Worm (Caenorhabditis elegans) whole organism, L2 larva: ENCODE measurements around the gene him-6.

Experiments used
- R02D3.7 ChIP-seq: fragments of 150-350 bp; optimal IDR thresholded peaks from 2 replicates; lab custom pipeline; 2014; ENCODE audit warnings: missing biosample characterization, missing genetic modification characterization
- alr-1 ChIP-seq: fragments of 150-350 bp; optimal IDR thresholded peaks from 2 replicates; lab custom pipeline; 2014; ENCODE audit warnings: missing biosample characterization, missing genetic modification characterization
- ama-1 ChIP-seq: fragments of 150-350 bp; optimal IDR thresholded peaks from 2 replicates; lab custom pipeline; 2018; ENCODE audit warnings: inconsistent platforms
- lin-39 ChIP-seq: fragments of 150-350 bp; optimal IDR thresholded peaks from 2 replicates; lab custom pipeline; 2014; ENCODE audit warnings: missing biosample characterization, missing genetic modification reagents, missing genetic modification characterization

DNA sequence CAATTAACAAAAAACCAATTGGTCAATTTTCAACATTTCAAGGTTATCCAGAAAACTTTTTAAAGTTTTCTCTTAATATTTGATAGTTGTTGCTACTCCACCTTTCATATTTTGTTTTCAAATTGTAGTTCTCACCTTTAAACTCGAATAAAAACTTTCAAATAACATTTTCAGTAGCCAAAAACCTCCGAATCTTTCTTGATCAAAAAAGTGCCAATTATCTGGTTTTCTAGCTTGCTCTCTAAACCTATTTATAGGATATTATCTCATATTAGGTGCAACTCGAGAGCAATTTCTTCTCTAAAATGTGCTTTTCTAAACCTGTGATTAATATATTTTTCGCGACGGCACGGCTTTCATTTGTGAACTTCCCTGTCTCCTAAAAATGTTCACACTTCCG is 3.4 kb upstream of the him-6 start, which contains the start of gene sru-26:
- no peak for TF ChIP-seq ama-1 (lab: Kevin White, UChicago)
- TF ChIP-seq alr-1 (tag; lab: Kevin White, UChicago): no peak
- no peak for TF ChIP-seq R02D3.7 (tag; lab: Kevin White, UChicago)
- TF ChIP-seq lin-39 (tag; lab: Kevin White, UChicago): no peak
